Worm (Caenorhabditis elegans): ENCODE data around the gene skr-16.

Gene skr-16

DNA sequence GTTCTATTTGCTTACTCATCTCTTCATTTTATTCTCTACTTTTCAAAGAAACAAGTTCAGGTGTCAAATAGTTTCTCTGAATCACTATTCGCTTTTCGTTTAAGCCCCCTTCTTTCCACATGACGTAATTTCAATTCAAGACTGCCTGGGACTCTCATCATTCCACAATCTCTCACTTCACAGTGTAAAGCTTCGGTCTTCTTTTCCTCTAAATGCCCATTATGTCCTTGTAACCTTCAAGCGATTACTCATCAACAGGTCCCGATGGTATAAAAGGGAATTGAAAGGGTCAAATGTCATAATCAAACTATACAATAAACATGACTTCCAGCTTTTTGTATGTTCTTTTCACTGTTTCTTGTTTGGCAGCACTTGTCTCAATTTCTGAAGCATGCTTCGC, 10.4 kb downstream of the skr-16 start, which contains the start of gene C42D4.3:
Gene C42D4.3, plus strand, starts transcription at position 298 of the 400 bp plus-strand sequence.
- TF ChIP-seq unc-39 (tag; optimal IDR thresholded peaks at IDR 0.05) (no peak), cnd-1 (tag; optimal IDR thresholded peaks at IDR 0.05) (no peak), M03D4.4 (tag; optimal IDR thresholded peaks at IDR 0.05) (no peak), sptf-1 (tag; optimal IDR thresholded peaks at IDR 0.05) (no peak), nhr-76 (tag; optimal IDR thresholded peaks at IDR 0.05) (no peak), nhr-237 (tag; optimal IDR thresholded peaks at IDR 0.05) (no peak), ceh-43 (GFP tag; optimal IDR thresholded peaks at IDR 0.05) (no peak), ceh-39 (tag; optimal IDR thresholded peaks at IDR 0.05) (no peak), snpc-4 (tag; optimal IDR thresholded peaks at IDR 0.05) (no peak), bed-3 (GFP tag; optimal IDR thresholded peaks at IDR 0.05) (no peak), mep-1 (tag; optimal IDR thresholded peaks at IDR 0.05) (no peak), zip-8 (tag; optimal IDR thresholded peaks at IDR 0.05) (no peak), unc-62 (GFP tag; optimal IDR thresholded peaks at IDR 0.05) (no peak)

DNA sequence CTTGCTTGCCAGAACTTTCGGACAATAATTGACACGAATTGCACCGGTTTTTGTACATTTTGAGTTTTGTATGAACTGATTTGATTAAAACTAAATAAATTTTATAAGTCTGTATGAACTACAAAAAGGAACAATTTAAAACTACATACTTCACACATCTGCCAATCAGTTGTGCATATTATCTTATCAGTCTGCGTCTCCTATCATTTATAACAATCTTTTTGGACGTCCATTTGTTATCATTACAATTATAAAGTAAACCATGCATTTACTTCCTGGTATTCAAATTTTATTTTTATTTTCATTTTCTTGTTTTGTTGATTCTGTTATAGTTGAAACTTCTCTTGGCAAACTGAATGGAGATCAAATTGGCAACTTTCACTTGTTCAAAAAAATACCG, 11.8 kb downstream of the skr-16 start, which contains the start of gene cest-10:
Gene cest-10, plus strand, starts transcription at position 254 of the 400 bp plus-strand sequence.
- TF ChIP-seq ham-2 (GFP tag; optimal IDR thresholded peaks at IDR 0.05) (no peak), drap-1 (GFP tag; optimal IDR thresholded peaks at IDR 0.05) (no peak), unc-62 (GFP tag; optimal IDR thresholded peaks at IDR 0.05) (no peak), zip-8 (tag; optimal IDR thresholded peaks at IDR 0.05) (no peak), nhr-28 (tag; optimal IDR thresholded peaks at IDR 0.05) (no peak), ceh-83 (GFP tag; optimal IDR thresholded peaks at IDR 0.05) (no peak), ces-1 (GFP tag; optimal IDR thresholded peaks at IDR 0.05) (no peak), nhr-237 (tag; optimal IDR thresholded peaks at IDR 0.05) (no peak)

DNA sequence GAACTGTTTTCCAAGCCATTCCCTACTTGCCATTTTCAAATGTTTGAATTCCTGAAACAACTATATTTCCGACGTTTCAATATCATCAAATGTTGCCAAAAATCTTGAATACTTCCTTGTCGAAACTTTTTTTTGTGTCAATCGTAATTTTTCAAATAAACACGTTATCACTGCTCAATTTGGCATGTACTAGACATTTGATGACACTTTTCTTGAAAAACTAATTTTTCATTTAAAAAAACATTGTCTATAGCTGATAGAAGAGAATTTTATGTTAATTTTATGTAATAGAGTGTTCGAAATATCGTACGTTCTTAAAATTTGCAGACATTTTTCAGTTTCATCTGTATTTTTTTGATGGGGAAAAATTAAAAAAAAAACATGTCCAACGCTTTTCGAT, 14.3 kb downstream of the skr-16 start:
- TF ChIP-seq nhr-12 (tag; optimal IDR thresholded peaks at IDR 0.05) (no peak), mab-5 (tag; optimal IDR thresholded peaks at IDR 0.05) (no peak), elt-1 (tag; optimal IDR thresholded peaks at IDR 0.05; ENCODE audit: borderline replicate concordance, insufficient read depth) (no peak), unc-120 (tag; optimal IDR thresholded peaks at IDR 0.05; ENCODE audit: poor library complexity, severe bottlenecking) (no peak), hlh-1 (tag; optimal IDR thresholded peaks at IDR 0.05) (no peak), ham-2 (GFP tag; optimal IDR thresholded peaks at IDR 0.05) (no peak), flh-1 (GFP tag; optimal IDR thresholded peaks at IDR 0.05) (no peak), lin-13 (tag; optimal IDR thresholded peaks at IDR 0.05) (no peak), ceh-43 (GFP tag; optimal IDR thresholded peaks at IDR 0.05) (no peak), ces-1 (GFP tag; optimal IDR thresholded peaks at IDR 0.05) (no peak), ceh-39 (tag; optimal IDR thresholded peaks at IDR 0.05) (no peak), pha-4 (tag; optimal IDR thresholded peaks at IDR 0.05) (no peak), lin-32 (GFP tag; optimal IDR thresholded peaks at IDR 0.05) (no peak), tbx-8 (GFP tag; optimal IDR thresholded peaks at IDR 0.05) (no peak), blmp-1 (tag; optimal IDR thresholded peaks at IDR 0.05) (no peak), mls-2 (tag; optimal IDR thresholded peaks at IDR 0.05) (no peak), drap-1 (GFP tag; optimal IDR thresholded peaks at IDR 0.05) (no peak)

DNA sequence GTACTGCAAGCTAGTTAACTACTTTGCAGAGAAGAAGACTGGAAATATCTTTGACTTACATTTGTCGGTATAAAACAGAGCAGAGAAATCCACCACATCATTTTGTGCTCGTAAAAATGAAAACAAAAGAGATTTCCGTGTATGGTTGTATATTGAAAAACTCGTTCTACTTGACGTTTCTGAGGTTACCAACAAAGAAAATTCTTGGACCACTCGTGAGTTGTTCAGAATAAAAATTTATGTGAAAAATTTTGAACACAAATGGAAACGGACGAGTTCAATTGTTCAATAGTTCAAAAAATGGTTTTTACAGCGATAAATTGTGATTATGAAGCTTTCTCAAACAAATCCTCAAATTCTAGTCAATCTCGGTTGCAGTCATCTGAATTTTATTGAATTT, 16.1 kb downstream of the skr-16 start, which contains the start of gene clec-179:
Gene clec-179, minus strand, starts transcription at position 101 of the 400 bp plus-strand sequence.
- no peak for TF ChIP-seq mep-1 (tag; optimal IDR thresholded peaks at IDR 0.05)
- TF ChIP-seq bed-3 (GFP tag; optimal IDR thresholded peaks at IDR 0.05) = no peak
- no peak for TF ChIP-seq ham-2 (GFP tag; optimal IDR thresholded peaks at IDR 0.05)
- no peak for TF ChIP-seq M03D4.4 (tag; optimal IDR thresholded peaks at IDR 0.05)
- no peak for TF ChIP-seq flh-1 (GFP tag; optimal IDR thresholded peaks at IDR 0.05)
- TF ChIP-seq sem-2 (GFP tag; optimal IDR thresholded peaks at IDR 0.05) = no peak
- TF ChIP-seq cnd-1 (tag; optimal IDR thresholded peaks at IDR 0.05) = no peak
- TF ChIP-seq ztf-11 (tag; optimal IDR thresholded peaks at IDR 0.05) = no peak
- no peak for TF ChIP-seq mls-2 (tag; optimal IDR thresholded peaks at IDR 0.05)
- no peak for TF ChIP-seq elt-3 (tag; optimal IDR thresholded peaks at IDR 0.05)
- TF ChIP-seq hlh-1 (tag; optimal IDR thresholded peaks at IDR 0.05) = no peak
- no peak for TF ChIP-seq blmp-1 (tag; optimal IDR thresholded peaks at IDR 0.05)
- no peak for TF ChIP-seq nhr-12 (tag; optimal IDR thresholded peaks at IDR 0.05)
- TF ChIP-seq lin-32 (GFP tag; optimal IDR thresholded peaks at IDR 0.05) = no peak

DNA sequence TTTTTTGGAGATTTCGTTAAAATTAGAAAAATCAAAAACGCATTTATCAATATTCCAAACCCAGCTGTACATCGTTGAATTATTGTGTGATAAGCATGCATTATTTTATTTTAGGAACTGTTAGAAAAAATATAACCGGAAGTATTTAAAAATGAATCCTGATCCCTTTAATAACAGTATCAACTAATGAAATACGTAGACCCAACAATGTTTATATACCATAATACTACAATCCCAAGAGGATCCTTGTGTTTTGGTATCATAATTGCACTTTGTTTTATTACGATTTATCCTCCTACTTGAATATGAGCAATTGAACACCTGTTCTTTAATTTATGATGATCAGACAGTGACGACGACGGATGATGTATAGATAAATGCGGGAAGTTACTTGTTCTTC, 18.2 kb downstream of the skr-16 start, which contains the start of gene str-249:
Gene str-249, minus strand, starts transcription at position 101 of the 400 bp plus-strand sequence.
- TF ChIP-seq ceh-83 (GFP tag; optimal IDR thresholded peaks at IDR 0.05) (no peak), ham-2 (GFP tag; optimal IDR thresholded peaks at IDR 0.05) (no peak), ceh-39 (tag; optimal IDR thresholded peaks at IDR 0.05) (no peak), lsy-2 (tag; optimal IDR thresholded peaks at IDR 0.05) (no peak), sem-2 (GFP tag; optimal IDR thresholded peaks at IDR 0.05) (no peak), drap-1 (GFP tag; optimal IDR thresholded peaks at IDR 0.05) (no peak), lin-32 (GFP tag; optimal IDR thresholded peaks at IDR 0.05) (no peak), mls-2 (tag; optimal IDR thresholded peaks at IDR 0.05) (no peak), unc-39 (tag; optimal IDR thresholded peaks at IDR 0.05) (no peak), elt-1 (tag; optimal IDR thresholded peaks at IDR 0.05; ENCODE audit: borderline replicate concordance, insufficient read depth) (no peak), cnd-1 (tag; optimal IDR thresholded peaks at IDR 0.05) (no peak)

Data from whole organism, mixed stage, embryonic.